Fruit fly (Drosophila melanogaster) whole organism, wandering third instar larva: ENCODE data around the gene CG43679.
A peak's percentile ranks its signal among the peaks of the same experiment; 100 is the strongest.

Experiments used
- Abd-B ChIP-seq: fragments of >200 bp; optimal IDR thresholded peaks from 2 replicates; lab custom pipeline; 2017; ENCODE audit warnings: missing biosample characterization, missing genetic modification characterization
- CG32264 ChIP-seq: fragments of 200-800 bp; sonication (Bioruptor generic); optimal IDR thresholded peaks from 2 replicates; lab custom pipeline; 2016; ENCODE audit warnings: missing biosample characterization, missing genetic modification characterization
- CrebA ChIP-seq: fragments of 200-800 bp; sonication (Bioruptor generic); optimal IDR thresholded peaks from 2 replicates; lab custom pipeline; 2016; ENCODE audit warnings: missing biosample characterization, mild to moderate bottlenecking, missing genetic modification characterization, borderline replicate concordance
- Dfd ChIP-seq: fragments of >200 bp; optimal IDR thresholded peaks from 2 replicates; lab custom pipeline; 2017; ENCODE audit warnings: missing biosample characterization, missing genetic modification characterization
- Dif ChIP-seq: fragments of 200-275, 200-300 bp; sonication (Bioruptor generic); optimal IDR thresholded peaks from 2 replicates; lab custom pipeline; 2018; ENCODE audit warnings: missing biosample characterization, missing genetic modification characterization; ENCODE audit not compliant: partially characterized antibody
- HLH106 ChIP-seq: fragments of 200-800 bp; optimal IDR thresholded peaks from 3 replicates; lab custom pipeline; 2019; ENCODE audit warnings: missing biosample characterization, mild to moderate bottlenecking, missing genetic modification characterization, moderate library complexity
- Hnf4 ChIP-seq: fragments of 200-800 bp; sonication (Bioruptor generic); optimal IDR thresholded peaks from 2 replicates; lab custom pipeline; 2016; ENCODE audit warnings: missing biosample characterization, mild to moderate bottlenecking, missing genetic modification characterization
- Hr78 ChIP-seq: fragments of >200 bp; optimal IDR thresholded peaks from 2 replicates; lab custom pipeline; 2017; ENCODE audit warnings: missing biosample characterization, missing genetic modification characterization
- Hr83 ChIP-seq: fragments of 200-300 bp; sonication (Bioruptor generic); optimal IDR thresholded peaks from 2 replicates; lab custom pipeline; 2016; ENCODE audit warnings: missing biosample characterization, mild to moderate bottlenecking, missing genetic modification characterization, moderate library complexity; ENCODE audit not compliant: poor library complexity, severe bottlenecking
- Mio ChIP-seq: sonication (Bioruptor generic); optimal IDR thresholded peaks from 2 replicates; lab custom pipeline; 2016; ENCODE audit warnings: missing biosample characterization, missing genetic modification characterization
- Myc ChIP-seq: fragments of >200 bp; optimal IDR thresholded peaks from 2 replicates; lab custom pipeline; 2017
- N ChIP-seq: fragments of >200 bp; optimal IDR thresholded peaks from 2 replicates; lab custom pipeline; 2018; ENCODE audit warnings: missing biosample characterization, missing external identifiers, missing genetic modification characterization
- OdsH ChIP-seq: fragments of 200-800 bp; sonication (Bioruptor generic); optimal IDR thresholded peaks from 2 replicates; lab custom pipeline; 2016; ENCODE audit warnings: missing biosample characterization, mild to moderate bottlenecking, missing genetic modification characterization
- Rel ChIP-seq, 2 experiments: fragments of 200-800 bp; sonication (Bioruptor generic) in 1 of 2; optimal IDR thresholded peaks; 2 replicates in 1 of 2; 3 replicates in 1 of 2; lab custom pipeline; 2016 to 2019; ENCODE audit warnings: mild to moderate bottlenecking in 2 of 2, missing biosample characterization in 2 of 2, missing genetic modification characterization in 2 of 2, moderate library complexity in 1 of 2
- Sp1 ChIP-seq: fragments of 200-800 bp; sonication (Bioruptor generic); optimal IDR thresholded peaks from 3 replicates; lab custom pipeline; 2019; ENCODE audit warnings: missing biosample characterization, mild to moderate bottlenecking, missing genetic modification characterization, moderate library complexity
- Vsx2 ChIP-seq: fragments of 200-300, 225-300 bp; sonication (Bioruptor generic); optimal IDR thresholded peaks from 2 replicates; lab custom pipeline; 2018; ENCODE audit warnings: missing biosample characterization, missing genetic modification characterization; ENCODE audit not compliant: partially characterized antibody
- br ChIP-seq: fragments of 200-800 bp; sonication (Bioruptor generic); optimal IDR thresholded peaks from 2 replicates; lab custom pipeline; 2016; ENCODE audit warnings: missing biosample characterization, missing genetic modification characterization
- brk ChIP-seq: fragments of 200-800 bp; sonication (Bioruptor generic); optimal IDR thresholded peaks from 2 replicates; lab custom pipeline; 2016; ENCODE audit warnings: missing biosample characterization, mild to moderate bottlenecking, missing genetic modification characterization
- dmrt93B ChIP-seq: fragments of 200-800 bp; sonication (Bioruptor generic); optimal IDR thresholded peaks from 2 replicates; lab custom pipeline; 2018; ENCODE audit warnings: missing biosample characterization, mild to moderate bottlenecking, missing genetic modification characterization
- dsf ChIP-seq: sonication (Bioruptor generic); optimal IDR thresholded peaks from 2 replicates; lab custom pipeline; 2016; ENCODE audit warnings: missing biosample characterization, missing genetic modification characterization, borderline replicate concordance
- ey ChIP-seq: fragments of 200-800 bp; sonication (Bioruptor generic); optimal IDR thresholded peaks from 2 replicates; lab custom pipeline; 2016; ENCODE audit warnings: missing biosample characterization, missing genetic modification characterization
- foxo ChIP-seq, 2 experiments: fragments of 200-800 bp; sonication (Bioruptor generic); optimal IDR thresholded peaks; 2 replicates in 1 of 2; 3 replicates in 1 of 2; lab custom pipeline; 2016 to 2017; ENCODE audit warnings: missing biosample characterization in 2 of 2, missing genetic modification characterization in 2 of 2
- fru ChIP-seq: fragments of 200-800 bp; sonication (Bioruptor generic); optimal IDR thresholded peaks from 3 replicates; lab custom pipeline; 2016; ENCODE audit warnings: missing biosample characterization, mild to moderate bottlenecking, missing genetic modification characterization
- h ChIP-seq: fragments of 200-800 bp; sonication (Bioruptor generic); optimal IDR thresholded peaks from 3 replicates; lab custom pipeline; 2016; ENCODE audit warnings: missing biosample characterization, mild to moderate bottlenecking, missing genetic modification characterization
- lola ChIP-seq: fragments of >200 bp; optimal IDR thresholded peaks from 2 replicates; lab custom pipeline; 2017; ENCODE audit warnings: missing biosample characterization, missing genetic modification characterization
- psq ChIP-seq: fragments of 200-800 bp; sonication (Bioruptor generic); optimal IDR thresholded peaks from 3 replicates; lab custom pipeline; 2017; ENCODE audit warnings: missing biosample characterization, mild to moderate bottlenecking, missing genetic modification characterization, moderate library complexity
- rgr ChIP-seq: fragments of 200-800 bp; sonication (Bioruptor generic); optimal IDR thresholded peaks from 3 replicates; lab custom pipeline; 2016; ENCODE audit warnings: missing biosample characterization, mild to moderate bottlenecking, missing genetic modification characterization
- usp ChIP-seq: fragments of >200 bp; optimal IDR thresholded peaks from 2 replicates; lab custom pipeline; 2017; ENCODE audit warnings: missing biosample characterization, missing genetic modification characterization
- woc ChIP-seq: sonication (Bioruptor generic); optimal IDR thresholded peaks from 2 replicates; lab custom pipeline; 2016; ENCODE audit warnings: missing biosample characterization, mild to moderate bottlenecking, missing genetic modification characterization

The CG43679 gene

DNA sequence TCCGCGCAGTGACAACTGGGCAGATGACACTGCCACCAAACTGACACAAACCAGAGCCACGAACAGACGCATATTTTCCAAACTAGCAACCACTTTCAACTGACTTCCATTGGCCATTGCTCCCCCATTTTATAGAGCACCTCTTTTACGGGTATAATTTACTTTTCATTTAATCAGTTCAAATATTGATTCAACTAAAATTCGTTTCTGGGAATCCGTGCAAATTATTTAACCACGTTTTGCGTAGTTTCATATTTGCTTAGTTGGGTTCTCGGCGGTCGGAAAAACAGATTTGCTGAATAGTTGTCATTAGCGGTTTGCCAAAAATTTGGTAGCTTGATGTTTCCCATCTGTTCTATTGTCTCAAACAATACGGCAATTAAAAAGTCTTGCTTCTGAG lies 10.4 kb upstream of the CG43679 start, which contains the start of gene CG13460:
TSS of gene CG13460 (minus strand) at position 101 of the 400 bp plus-strand sequence.
- TF ChIP-seq N (no peak), Dif (GFP tag; lab: Kevin White, UChicago) (no peak), HLH106 (tag; lab: Kevin White, UChicago) (no peak), fru (GFP tag; lab: Kevin White, UChicago) (no peak), lola (GFP tag; lab: Kevin White, UChicago) (no peak), CrebA (GFP tag; lab: Kevin White, UChicago) (no peak), Hr83 (no peak), brk (GFP tag; lab: Kevin White, UChicago) (no peak), psq (GFP tag; lab: Kevin White, UChicago) (no peak), Vsx2 (GFP tag; lab: Kevin White, UChicago) (no peak), dmrt93B (GFP tag; lab: Kevin White, UChicago) (no peak), Hr78 (GFP tag; lab: Kevin White, UChicago) (no peak), h (GFP tag; lab: Kevin White, UChicago) (no peak), Rel (GFP tag; optimal IDR thresholded peaks at IDR 0.05; lab: Kevin White, UChicago) (no peak), Rel (tag; optimal IDR thresholded peaks at IDR 0.05; lab: Kevin White, UChicago) (no peak), dsf (no peak), foxo (GFP tag; optimal IDR thresholded peaks at IDR 0.05; lab: Kevin White, UChicago) (no peak), rgr (GFP tag; lab: Kevin White, UChicago) (no peak), ey (GFP tag; lab: Kevin White, UChicago) (no peak), OdsH (no peak), CG32264 (GFP tag; lab: Kevin White, UChicago) (no peak)
- TF ChIP-seq, all 38 proteins: peak for 0

DNA sequence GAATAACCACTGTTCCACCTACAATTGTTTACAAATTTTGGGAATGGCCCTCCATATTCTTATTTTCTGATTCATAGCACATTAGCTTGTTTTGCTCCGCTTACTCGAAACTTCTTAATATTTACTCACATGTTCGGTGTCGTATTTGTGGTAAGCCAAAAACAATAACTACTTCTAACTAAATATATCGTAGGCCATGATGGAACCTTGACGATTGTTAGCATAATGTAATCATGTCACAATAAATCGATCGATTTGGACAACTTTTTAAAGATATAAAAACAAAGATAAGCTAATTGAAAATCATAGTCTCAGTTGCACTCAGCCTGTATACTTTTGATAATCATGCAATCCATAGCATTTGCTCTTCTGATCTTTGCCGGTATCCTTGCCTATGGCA lies 3.3 kb upstream of the CG43679 start, which contains the start of gene EAChm:
TSS of gene EAChm (plus strand) at position 301 of the 400 bp plus-strand sequence.
- no peak for TF ChIP-seq Mio (GFP tag; lab: Kevin White, UChicago)
- no peak for TF ChIP-seq N
- TF ChIP-seq ey (GFP tag; lab: Kevin White, UChicago) = no peak
- TF ChIP-seq Abd-B (GFP tag; lab: Kevin White, UChicago) = no peak
- TF ChIP-seq Hnf4 (GFP tag; lab: Kevin White, UChicago) = no peak
- TF ChIP-seq Myc = no peak
- TF ChIP-seq OdsH = no peak
- TF ChIP-seq HLH106 (tag; lab: Kevin White, UChicago) = no peak
- no peak for TF ChIP-seq CG32264 (GFP tag; lab: Kevin White, UChicago)
- TF ChIP-seq brk (GFP tag; lab: Kevin White, UChicago) = no peak
- TF ChIP-seq Sp1 (GFP tag; lab: Kevin White, UChicago) = no peak
- no peak for TF ChIP-seq Rel (GFP tag; optimal IDR thresholded peaks at IDR 0.05; lab: Kevin White, UChicago)
- no peak for TF ChIP-seq Rel (tag; optimal IDR thresholded peaks at IDR 0.05; lab: Kevin White, UChicago)
- no peak for TF ChIP-seq dmrt93B (GFP tag; lab: Kevin White, UChicago)

DNA sequence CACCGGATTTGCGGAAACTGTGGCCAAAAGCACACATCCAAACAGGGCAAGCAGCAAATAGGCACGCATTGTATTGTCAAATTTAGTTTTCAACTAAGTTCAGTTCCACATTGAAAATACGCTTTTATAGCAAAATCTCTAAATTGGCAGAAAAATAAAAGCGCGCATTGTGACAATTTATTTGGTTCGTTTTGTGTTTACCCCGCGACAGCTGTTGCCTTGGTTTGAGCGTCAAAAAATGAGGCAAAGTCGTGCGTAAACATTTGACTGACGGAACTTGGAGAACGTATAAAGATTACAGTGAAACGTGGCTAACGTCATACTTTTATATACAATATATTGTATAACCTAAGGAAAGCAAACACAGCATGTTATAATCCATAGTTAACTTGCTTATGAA lies 2.8 kb upstream of the CG43679 start, which contains the start of gene CG18649:
TSS of gene CG18649 (minus strand) at position 101 of the 400 bp plus-strand sequence.
- TF ChIP-seq woc (GFP tag; lab: Kevin White, UChicago) (no peak), usp (no peak)

DNA sequence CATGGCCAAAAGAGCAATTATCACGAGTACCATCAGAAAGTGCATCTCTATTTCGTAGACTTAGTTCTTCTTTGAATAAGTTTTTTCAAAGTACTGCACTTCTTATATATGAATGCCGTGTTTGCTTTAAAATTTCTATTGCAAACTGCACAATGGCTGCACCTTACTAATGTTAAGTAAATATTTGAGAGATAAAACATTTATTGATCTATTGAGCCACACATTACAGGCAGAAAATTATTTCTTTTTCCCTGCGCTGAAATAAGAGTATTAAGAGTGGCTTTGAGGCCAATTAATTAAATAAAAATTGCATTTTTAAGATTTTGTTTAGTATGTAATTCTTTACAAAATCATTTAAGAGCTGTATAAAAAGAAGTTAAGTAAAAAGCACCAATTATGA lies 2.0 kb upstream of the CG43679 start, which contains the start of gene CG43680:
TSS of gene CG43680 (minus strand) at position 101 of the 400 bp plus-strand sequence.
- TF ChIP-seq Dfd (GFP tag; lab: Kevin White, UChicago) = no peak
- no peak for TF ChIP-seq psq (GFP tag; lab: Kevin White, UChicago)

DNA sequence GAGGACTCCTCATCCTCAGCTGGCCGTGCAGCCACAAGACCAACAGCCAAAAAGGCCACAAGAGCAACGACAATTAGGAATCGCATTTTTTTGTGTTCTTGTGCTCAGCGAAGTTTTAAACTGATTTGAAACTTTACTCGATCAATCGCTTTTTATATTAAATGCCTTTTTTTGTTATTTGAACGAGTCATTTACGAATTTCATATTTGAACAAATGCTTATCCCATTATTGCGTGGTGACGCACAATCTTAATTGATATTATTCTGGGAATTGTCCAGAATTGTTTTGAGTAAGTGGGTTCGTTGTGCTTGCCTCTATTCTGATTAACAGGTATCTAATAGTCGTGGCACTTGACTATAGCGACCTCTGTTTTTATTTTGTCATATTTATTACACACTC lies 1.2 kb upstream of the CG43679 start, which contains the start of gene CG13461:
TSS of gene CG13461 (minus strand) at position 101 of the 400 bp plus-strand sequence.
- TF ChIP-seq fru (GFP tag; lab: Kevin White, UChicago) = no peak
- TF ChIP-seq Hr78 (GFP tag; lab: Kevin White, UChicago) = no peak
- no peak for TF ChIP-seq Dfd (GFP tag; lab: Kevin White, UChicago)

DNA sequence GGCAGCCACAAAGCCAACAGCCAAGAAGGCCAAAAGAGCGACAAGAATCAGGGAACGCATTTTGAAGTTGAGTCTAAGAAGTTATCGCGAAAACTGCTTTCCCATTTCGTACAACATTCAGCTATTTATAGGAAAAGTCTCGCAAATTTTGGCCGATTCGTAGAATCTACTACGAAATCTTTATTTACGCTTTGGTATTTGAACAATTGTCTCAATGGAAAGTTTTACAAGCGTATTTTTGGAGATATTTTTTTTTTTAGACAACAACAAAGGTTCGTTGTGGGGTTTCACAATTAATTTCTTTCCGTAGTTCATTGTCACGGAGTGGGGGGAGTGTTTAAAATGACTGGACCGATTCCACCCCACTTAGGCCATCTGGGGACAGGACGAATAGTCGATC lies 519 bp downstream of the CG43679 start, which contains the start of gene CG12310:
TSS of gene CG12310 (minus strand) at position 101 of the 400 bp plus-strand sequence.
- TF ChIP-seq h (GFP tag; lab: Kevin White, UChicago) (peak; percentile 21), br (GFP tag; lab: Kevin White, UChicago) (no peak), Dfd (GFP tag; lab: Kevin White, UChicago) (no peak), usp (no peak)
- TF ChIP-seq, all 38 proteins: peak for 1
